Worm (Caenorhabditis elegans) whole organism, young adult: Measurements from ENCODE around the gene nhr-237.

Experiments used
- F49E8.2 ChIP-seq: sonication (generic microtip); optimal IDR thresholded peaks from 3 replicates; lab custom pipeline; 2017; ENCODE audit warnings: missing genetic modification characterization, mild to moderate bottlenecking, missing compliant biosample characterization, antibody characterized with exemption, moderate library complexity; ENCODE audit not compliant: insufficient read depth
- ama-1 ChIP-seq, 3 experiments: fragments of 150-350 bp in 1 of 3; sonication (generic microtip) in 2 of 3; optimal IDR thresholded peaks; 2 replicates each; lab custom pipeline; 2014 to 2018; ENCODE audit warnings: missing biosample characterization in 2 of 3, missing genetic modification characterization in 2 of 3, missing genetic modification reagents in 2 of 3
- cebp-2 ChIP-seq: fragments of 200-800 bp; sonication (Bioruptor generic); IDR thresholded peaks from 2 replicates; pipeline ENCODE4 v1.3.6; 2022; ENCODE audit warnings: missing genetic modification characterization, missing compliant biosample characterization
- egl-44 ChIP-seq: fragments of 200-800 bp; sonication (Bioruptor generic); IDR thresholded peaks from 2 replicates; pipeline ENCODE4 v1.3.6; 2022; ENCODE audit warnings: missing genetic modification reagents, missing genetic modification characterization, missing compliant biosample characterization
- him-1 ChIP-seq: sonication (generic microtip); optimal IDR thresholded peaks from 2 replicates; lab custom pipeline; 2016; ENCODE audit warnings: missing genotype, missing genetic modification reagents, missing genetic modification characterization, missing compliant biosample characterization
- lsl-1 ChIP-seq: fragments of 200-800 bp; sonication (Bioruptor generic); optimal IDR thresholded peaks from 2 replicates; lab custom pipeline; 2018; ENCODE audit warnings: mild to moderate bottlenecking, missing genetic modification characterization, moderate library complexity, missing compliant biosample characterization
- nhr-27 ChIP-seq: fragments of 200-800 bp; sonication (Bioruptor generic); optimal IDR thresholded peaks from 2 replicates; lab custom pipeline; 2018; ENCODE audit warnings: mild to moderate bottlenecking, missing genetic modification characterization, moderate library complexity, missing compliant biosample characterization

ce11 chrV:1594554-1595092, 32.0 kb downstream of the nhr-237 start:
- TF ChIP-seq ama-1 (optimal IDR thresholded peaks at IDR 0.05; lab: Kevin White, UChicago) (no peak), ama-1 (GFP tag; optimal IDR thresholded peaks at IDR 0.05; lab: Kevin White, UChicago) (no peak), F49E8.2 (tag; lab: Kevin White, UChicago) (no peak), cebp-2 (GFP tag; lab: Robert Waterston, UW) (no peak), lsl-1 (GFP tag; lab: Kevin White, UChicago) (no peak), egl-44 (GFP tag; lab: Robert Waterston, UW) (no peak), him-1 (tag; lab: Kevin White, UChicago) (no peak), nhr-27 (tag; lab: Kevin White, UChicago) (no peak)
